Worm (Caenorhabditis elegans) whole organism, midembryonic: ENCODE results near the gene clec-245.

Experiments
- T22C8.4 ChIP-seq: fragments of 200-800 bp; sonication (Bioruptor generic); IDR thresholded peaks from 2 replicates; pipeline ENCODE4 v1.3.6; 2022; ENCODE audit warnings: missing genetic modification characterization, missing compliant biosample characterization
- cog-1 ChIP-seq: sonication (generic microtip); optimal IDR thresholded peaks from 2 replicates; lab custom pipeline; 2016; ENCODE audit warnings: missing genetic modification characterization, missing compliant biosample characterization
- flt-1 ChIP-seq: fragments of 200-800 bp; sonication (Bioruptor generic); IDR thresholded peaks from 2 replicates; pipeline ENCODE4 v1.3.6; 2022; ENCODE audit warnings: missing genetic modification characterization, missing compliant biosample characterization
- klf-2 ChIP-seq: fragments of 200-800 bp; sonication (Bioruptor generic); conservative IDR thresholded peaks from 2 replicates; pipeline ENCODE4 v1.3.6; 2022; ENCODE audit warnings: missing genetic modification reagents, missing genetic modification characterization, missing compliant biosample characterization
- med-1 ChIP-seq: sonication (generic microtip); optimal IDR thresholded peaks from 2 replicates; lab custom pipeline; 2017; ENCODE audit warnings: missing genetic modification characterization, mild to moderate bottlenecking, missing compliant biosample characterization, antibody characterized with exemption, missing genetic modification reagents; ENCODE audit not compliant: insufficient read depth
- ref-1 ChIP-seq: fragments of 200-800 bp; sonication (Bioruptor generic); conservative IDR thresholded peaks from 2 replicates; pipeline ENCODE4 v1.3.6; 2022; ENCODE audit warnings: missing genetic modification reagents, missing genetic modification characterization, missing compliant biosample characterization
- tab-1 ChIP-seq: fragments of 200-800 bp; sonication (Bioruptor generic); IDR thresholded peaks from 2 replicates; pipeline ENCODE4 v1.3.6; 2022; ENCODE audit warnings: missing genetic modification characterization, missing compliant biosample characterization
- ztf-23 ChIP-seq: fragments of 200-800 bp; sonication (Bioruptor generic); IDR thresholded peaks from 2 replicates; pipeline ENCODE4 v1.3.6; 2022; ENCODE audit warnings: missing genetic modification reagents, missing genetic modification characterization, missing compliant biosample characterization

DNA sequence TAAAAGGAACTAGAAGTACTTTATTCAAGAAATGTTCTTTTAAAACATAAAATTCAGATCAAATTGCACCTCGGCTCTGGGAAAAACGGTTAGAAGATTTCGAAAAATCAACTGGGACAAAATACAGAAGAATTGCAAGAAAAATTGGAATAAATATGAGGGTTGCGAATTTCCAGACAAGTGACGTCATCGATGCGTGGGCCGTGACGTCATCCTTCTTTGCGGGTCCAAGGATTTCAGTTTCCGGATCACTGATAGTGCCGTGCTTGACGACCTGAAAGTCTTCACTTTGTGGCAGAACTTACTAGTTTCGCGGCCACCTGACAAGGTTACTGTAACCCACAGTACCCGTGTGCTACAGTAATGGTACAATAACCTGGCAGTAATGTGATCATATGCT is 24.8 kb downstream of the clec-245 start:
- TF ChIP-seq flt-1 = no peak
- no peak for TF ChIP-seq med-1 (GFP tag; lab: Kevin White, UChicago)
- no peak for TF ChIP-seq ref-1
- TF ChIP-seq ztf-23 (GFP tag; lab: Robert Waterston, UW) = no peak
- TF ChIP-seq T22C8.4 (GFP tag; lab: Robert Waterston, UW) = no peak
- no peak for TF ChIP-seq cog-1 (tag; lab: Kevin White, UChicago)
- TF ChIP-seq klf-2 (GFP tag; lab: Robert Waterston, UW) = no peak
- no peak for TF ChIP-seq tab-1 (GFP tag; lab: Robert Waterston, UW)
